Fruit fly (Drosophila melanogaster) whole organism, embryonic: ENCODE results near the gene CG7173.

Experiments used
- Aef1 ChIP-seq: fragments of 200-800 bp; sonication (Bioruptor generic); IDR thresholded peaks from 3 replicates; pipeline ENCODE4 v1.3.6; 2022; ENCODE audit warnings: missing biosample characterization, missing genetic modification characterization
- Atf3 ChIP-seq: fragments of 200-800 bp; sonication (Bioruptor generic); optimal IDR thresholded peaks from 3 replicates; lab custom pipeline; 2016; ENCODE audit warnings: missing biosample characterization, missing genetic modification characterization
- C15 ChIP-seq: fragments of 200-800 bp; sonication (Bioruptor generic); IDR thresholded peaks from 3 replicates; pipeline ENCODE4 v1.3.6; 2022; ENCODE audit warnings: missing biosample characterization, missing genetic modification characterization
- CG10979 ChIP-seq: fragments of 200-800 bp; sonication (Bioruptor generic); optimal IDR thresholded peaks from 2 replicates; lab custom pipeline; 2018; ENCODE audit warnings: missing biosample characterization, mild to moderate bottlenecking, missing genetic modification characterization, moderate library complexity
- CG11093 ChIP-seq: fragments of 200-800 bp; sonication (Bioruptor generic); IDR thresholded peaks from 3 replicates; pipeline ENCODE4 v1.3.6; 2022; ENCODE audit warnings: missing biosample characterization, missing genetic modification characterization
- CG12104 ChIP-seq: fragments of 200-800 bp; sonication (Bioruptor generic); optimal IDR thresholded peaks from 3 replicates; lab custom pipeline; 2016; ENCODE audit warnings: missing biosample characterization, missing genetic modification characterization
- CG12299 ChIP-seq: fragments of 200-800 bp; sonication (Bioruptor generic); optimal IDR thresholded peaks from 2 replicates; lab custom pipeline; 2018; ENCODE audit warnings: missing biosample characterization, mild to moderate bottlenecking, missing genetic modification characterization
- CG12659 ChIP-seq: fragments of 200-800 bp; sonication (Bioruptor generic); optimal IDR thresholded peaks from 3 replicates; lab custom pipeline; 2017; ENCODE audit warnings: mild to moderate bottlenecking, missing biosample characterization, missing genetic modification reagents, missing genetic modification characterization
- CG14860 ChIP-seq: fragments of 200-800 bp; sonication (Bioruptor generic); IDR thresholded peaks from 3 replicates; pipeline ENCODE4 v1.3.6; 2022; ENCODE audit warnings: missing biosample characterization, missing genetic modification characterization; ENCODE audit not compliant: partially characterized antibody
- CG1529 ChIP-seq: fragments of 200-800 bp; sonication (Bioruptor generic); optimal IDR thresholded peaks from 3 replicates; lab custom pipeline; 2018; ENCODE audit warnings: missing biosample characterization, missing genetic modification characterization
- CG16779 ChIP-seq: fragments of 200-800 bp; sonication (Bioruptor generic); IDR thresholded peaks from 2 replicates; pipeline ENCODE4 v1.3.6; 2022; ENCODE audit warnings: missing biosample characterization, missing genetic modification characterization
- CG16815 ChIP-seq: fragments of 200-800 bp; sonication (Bioruptor generic); optimal IDR thresholded peaks from 3 replicates; lab custom pipeline; 2017; ENCODE audit warnings: missing biosample characterization, mild to moderate bottlenecking, missing genetic modification characterization
- CG17359 ChIP-seq: fragments of 200-800 bp; sonication (Bioruptor generic); optimal IDR thresholded peaks from 3 replicates; lab custom pipeline; 2018; ENCODE audit warnings: missing biosample characterization, mild to moderate bottlenecking, missing genetic modification characterization, moderate library complexity
- CG17829 ChIP-seq: fragments of 200-800 bp; optimal IDR thresholded peaks from 2 replicates; lab custom pipeline; 2019; ENCODE audit warnings: missing biosample characterization, mild to moderate bottlenecking, missing genetic modification characterization, moderate library complexity
- CG17912 ChIP-seq: fragments of 200-800 bp; sonication (Bioruptor generic); optimal IDR thresholded peaks from 2 replicates; lab custom pipeline; 2018; ENCODE audit warnings: missing biosample characterization, mild to moderate bottlenecking, missing genetic modification characterization
- CG18011 ChIP-seq: fragments of 200-800 bp; sonication (Bioruptor generic); optimal IDR thresholded peaks from 2 replicates; lab custom pipeline; 2017; ENCODE audit warnings: missing biosample characterization, missing genetic modification characterization, mild to moderate bottlenecking, moderate library complexity, missing genotype
- CG18619 ChIP-seq: fragments of 200-800 bp; sonication (Bioruptor generic); optimal IDR thresholded peaks from 3 replicates; lab custom pipeline; 2017; ENCODE audit warnings: missing biosample characterization, mild to moderate bottlenecking, missing genetic modification characterization
- CG2875 ChIP-seq: fragments of 200-800 bp; sonication (Bioruptor generic); optimal IDR thresholded peaks from 2 replicates; lab custom pipeline; 2017; ENCODE audit warnings: missing biosample characterization, mild to moderate bottlenecking, missing genetic modification characterization, missing genetic modification reagents
- CG4282 ChIP-seq: fragments of 200-800 bp; sonication (Bioruptor generic); optimal IDR thresholded peaks from 2 replicates; lab custom pipeline; 2016; ENCODE audit warnings: missing biosample characterization, missing genetic modification characterization
- CG4360 ChIP-seq: fragments of 200-800 bp; sonication (Bioruptor generic); IDR thresholded peaks from 2 replicates; pipeline ENCODE4 v1.3.6; 2022; ENCODE audit warnings: missing biosample characterization, missing genetic modification characterization
- CG7928 ChIP-seq: fragments of 200-800 bp; sonication (Bioruptor generic); optimal IDR thresholded peaks from 2 replicates; lab custom pipeline; 2017; ENCODE audit warnings: missing biosample characterization, mild to moderate bottlenecking, missing genetic modification characterization
- D19A ChIP-seq: fragments of 200-800 bp; optimal IDR thresholded peaks from 3 replicates; lab custom pipeline; 2019; ENCODE audit warnings: missing biosample characterization, mild to moderate bottlenecking, missing genetic modification characterization, moderate library complexity
- Dip2 ChIP-seq: fragments of 200-800 bp; sonication (Bioruptor generic); IDR thresholded peaks from 2 replicates; pipeline ENCODE4 v1.3.6; 2022; ENCODE audit warnings: missing biosample characterization, missing genetic modification characterization
- Doc3 ChIP-seq: fragments of 200-800 bp; sonication (Bioruptor generic); IDR thresholded peaks from 3 replicates; pipeline ENCODE4 v1.3.6; 2022; ENCODE audit warnings: missing biosample characterization, missing genetic modification characterization; ENCODE audit not compliant: partially characterized antibody
- ERR ChIP-seq: fragments of 200-800 bp; sonication (Bioruptor generic); optimal IDR thresholded peaks from 2 replicates; lab custom pipeline; 2016; ENCODE audit warnings: missing biosample characterization, missing genetic modification characterization
- Eip74EF ChIP-seq, 2 experiments: fragments of 200-800 bp in 1 of 2; fragments of >200 bp in 1 of 2; sonication (Bioruptor generic) in 1 of 2; optimal IDR thresholded peaks; 2 replicates each; lab custom pipeline; 2017 to 2019; ENCODE audit warnings: missing biosample characterization in 2 of 2, missing genetic modification characterization in 2 of 2, mild to moderate bottlenecking in 1 of 2, moderate library complexity in 1 of 2
- Elba2 ChIP-seq: fragments of 200-800 bp; sonication (Bioruptor generic); optimal IDR thresholded peaks from 3 replicates; lab custom pipeline; 2016; ENCODE audit warnings: missing biosample characterization, missing genetic modification characterization
- Mes4 ChIP-seq: fragments of 200-800 bp; sonication (Bioruptor generic); optimal IDR thresholded peaks from 2 replicates; lab custom pipeline; 2016; ENCODE audit warnings: missing biosample characterization, missing genetic modification characterization
- NfI ChIP-seq: fragments of 200-800 bp; sonication (Bioruptor generic); optimal IDR thresholded peaks from 3 replicates; lab custom pipeline; 2018; ENCODE audit warnings: missing biosample characterization, mild to moderate bottlenecking, missing genetic modification characterization, moderate library complexity
- Poxn ChIP-seq: fragments of 200-800 bp; sonication (Bioruptor generic); IDR thresholded peaks from 2 replicates; pipeline ENCODE4 v1.3.6; 2022; ENCODE audit warnings: missing biosample characterization, missing genetic modification characterization
- Rfx ChIP-seq: fragments of 200-800 bp; sonication (Bioruptor generic); IDR thresholded peaks from 2 replicates; pipeline ENCODE4 v1.3.6; 2022; ENCODE audit warnings: missing biosample characterization, missing genetic modification characterization
- Sin3A ChIP-seq: fragments of >200 bp; optimal IDR thresholded peaks from 2 replicates; lab custom pipeline; 2018
- Sox102F ChIP-seq: fragments of 200-800 bp; sonication (Bioruptor generic); optimal IDR thresholded peaks from 2 replicates; lab custom pipeline; 2018; ENCODE audit warnings: missing biosample characterization, mild to moderate bottlenecking, missing genetic modification characterization, moderate library complexity
- Spps ChIP-seq: fragments of 200-800 bp; sonication (Bioruptor generic); optimal IDR thresholded peaks from 2 replicates; lab custom pipeline; 2018; ENCODE audit warnings: missing biosample characterization, mild to moderate bottlenecking, missing genetic modification characterization
- ab ChIP-seq: fragments of 200-800 bp; sonication (Bioruptor generic); optimal IDR thresholded peaks from 2 replicates; lab custom pipeline; 2016; ENCODE audit warnings: missing biosample characterization, missing genetic modification characterization
- al ChIP-seq: fragments of 200-800 bp; sonication (Bioruptor generic); IDR thresholded peaks from 2 replicates; pipeline ENCODE4 v1.3.6; 2022; ENCODE audit warnings: missing biosample characterization, missing genetic modification characterization
- ato ChIP-seq: fragments of 200-800 bp; sonication (Bioruptor generic); IDR thresholded peaks from 2 replicates; pipeline ENCODE4 v1.3.6; 2022; ENCODE audit warnings: missing biosample characterization, missing genetic modification characterization; ENCODE audit not compliant: partially characterized antibody
- crol ChIP-seq: fragments of 200-800 bp; sonication (Bioruptor generic); IDR thresholded peaks from 2 replicates; pipeline ENCODE4 v1.3.6; 2022; ENCODE audit warnings: missing biosample characterization, missing genetic modification characterization
- fru ChIP-seq: fragments of >200 bp; optimal IDR thresholded peaks from 2 replicates; lab custom pipeline; 2017
- ftz-f1 ChIP-seq: fragments of 200-800 bp; sonication (Bioruptor generic); optimal IDR thresholded peaks from 2 replicates; lab custom pipeline; 2016; ENCODE audit warnings: missing biosample characterization, missing genetic modification characterization
- hth ChIP-seq: fragments of >200 bp; optimal IDR thresholded peaks from 2 replicates; lab custom pipeline; 2017; ENCODE audit warnings: inconsistent platforms
- kay ChIP-seq: fragments of 200-800 bp; sonication (Bioruptor generic); optimal IDR thresholded peaks from 2 replicates; lab custom pipeline; 2016; ENCODE audit warnings: missing biosample characterization, missing genetic modification characterization
- onecut ChIP-seq: fragments of 200-800 bp; sonication (Bioruptor generic); IDR thresholded peaks from 2 replicates; pipeline ENCODE4 v1.3.6; 2022; ENCODE audit warnings: missing biosample characterization, missing genetic modification characterization
- prd ChIP-seq, 3 experiments: fragments of >200 bp in 2 of 3; fragments of 200-800 bp in 1 of 3; sonication (Bioruptor generic) in 1 of 3; optimal IDR thresholded peaks in 2 of 3; IDR thresholded peaks in 1 of 3; 2 replicates in 2 of 3; 3 replicates in 1 of 3; pipeline versions ENCODE4 v1.3.6 to Lab custom; 2017 to 2022; ENCODE audit warnings: missing biosample characterization in 1 of 3, missing genetic modification characterization in 1 of 3
- pum ChIP-seq: fragments of 200-800 bp; sonication (Bioruptor generic); optimal IDR thresholded peaks from 2 replicates; lab custom pipeline; 2016; ENCODE audit warnings: missing biosample characterization, missing genetic modification characterization
- slp2 ChIP-seq: fragments of 200-800 bp; sonication (Bioruptor generic); optimal IDR thresholded peaks from 2 replicates; lab custom pipeline; 2016; ENCODE audit warnings: missing biosample characterization, missing genetic modification characterization
- ttk ChIP-seq: fragments of 200-800 bp; sonication (Bioruptor generic); IDR thresholded peaks from 2 replicates; pipeline ENCODE4 v2.1.2; 2022; ENCODE audit warnings: missing biosample characterization, missing genetic modification characterization
- tup ChIP-seq: fragments of 200-800 bp; sonication (Bioruptor generic); optimal IDR thresholded peaks from 2 replicates; lab custom pipeline; 2016; ENCODE audit warnings: missing biosample characterization, mild to moderate bottlenecking, missing genetic modification characterization, moderate library complexity
- tx ChIP-seq: fragments of 200-800 bp; sonication (Bioruptor generic); optimal IDR thresholded peaks from 2 replicates; lab custom pipeline; 2016; ENCODE audit warnings: missing biosample characterization, missing genetic modification characterization
- zen2 ChIP-seq: fragments of 200-800 bp; sonication (Bioruptor generic); IDR thresholded peaks from 3 replicates; pipeline ENCODE4 v1.3.6; 2022; ENCODE audit warnings: missing biosample characterization, missing genetic modification characterization; ENCODE audit not compliant: partially characterized antibody

The CG7173 gene

DNA sequence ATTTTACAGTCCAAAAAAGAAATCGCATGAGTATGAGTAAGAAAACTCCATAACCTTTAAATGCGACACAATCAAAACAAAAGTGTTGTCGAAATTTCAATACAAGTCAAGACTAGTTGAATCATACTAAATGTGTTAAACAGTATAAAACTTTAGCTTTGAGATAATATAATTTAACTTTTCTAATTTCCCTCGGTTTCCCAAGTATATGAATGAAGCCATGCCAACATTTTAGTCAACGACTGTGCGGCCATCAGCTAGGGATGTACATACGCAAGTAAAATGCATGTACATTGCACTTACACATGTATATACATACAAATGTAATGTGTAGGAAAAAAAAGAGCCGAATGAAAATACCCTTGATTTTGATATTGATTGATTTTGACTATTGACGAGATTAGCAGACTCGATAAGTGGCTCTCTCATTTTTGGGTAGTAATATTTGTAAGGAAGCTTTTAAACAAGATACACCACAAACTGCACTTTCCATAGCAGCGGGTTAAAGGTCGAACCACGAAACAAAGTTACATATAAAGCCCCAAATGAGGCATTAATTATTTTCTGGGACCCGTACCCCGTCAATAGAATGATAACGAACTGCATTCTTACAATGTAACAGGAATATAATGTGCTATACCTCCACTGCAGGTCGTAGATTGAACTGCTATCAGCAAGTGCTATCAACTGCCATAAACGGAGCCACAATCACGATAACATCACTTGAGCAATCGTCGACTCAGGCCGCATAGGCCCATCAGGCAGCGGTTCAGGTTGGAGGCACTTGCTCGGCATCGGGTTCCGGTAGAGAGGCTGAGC, 33.7 kb downstream of the CG7173 start (continued):
- TF ChIP-seq CG14860 (no peak), onecut (GFP tag; lab: Robert Waterston, UW) (no peak), CG4282 (no peak), ttk (no peak), tx (no peak), Aef1 (no peak), zen2 (no peak), CG2875 (GFP tag; lab: Kevin White, UChicago) (peak; percentile 26), pum (GFP tag; lab: Kevin White, UChicago) (no peak), ato (GFP tag; lab: Robert Waterston, UW) (no peak), Sox102F (no peak), fru (lab: Kevin White, UChicago) (no peak), Eip74EF (GFP tag; optimal IDR thresholded peaks at IDR 0.05; lab: Kevin White, UChicago) (no peak), ftz-f1 (GFP tag; lab: Kevin White, UChicago) (no peak), CG7928 (GFP tag; lab: Kevin White, UChicago) (no peak), ab (no peak), CG17829 (peak; percentile 20), Sin3A (lab: Kevin White, UChicago) (no peak), CG12299 (tag; lab: Kevin White, UChicago) (no peak), Elba2 (GFP tag; lab: Kevin White, UChicago) (no peak), CG17359 (tag; lab: Kevin White, UChicago) (peak; percentile 9), tup (GFP tag; lab: Kevin White, UChicago) (no peak), CG4360 (no peak), CG11093 (GFP tag; lab: Robert Waterston, UW) (no peak), Rfx (GFP tag; lab: Robert Waterston, UW) (no peak), NfI (GFP tag; lab: Kevin White, UChicago) (no peak), al (GFP tag; lab: Robert Waterston, UW) (no peak), Atf3 (GFP tag; lab: Kevin White, UChicago) (no peak), ERR (no peak), C15 (GFP tag; lab: Robert Waterston, UW) (no peak), CG12104 (GFP tag; lab: Kevin White, UChicago) (no peak), Doc3 (GFP tag; lab: Robert Waterston, UW) (no peak), CG18619 (GFP tag; lab: Kevin White, UChicago) (no peak), CG10979 (tag; lab: Kevin White, UChicago) (peak; percentile 33), crol (GFP tag; lab: Robert Waterston, UW) (no peak), CG18011 (no peak), CG16815 (GFP tag; lab: Kevin White, UChicago) (no peak), slp2 (GFP tag; lab: Kevin White, UChicago) (no peak), Mes4 (no peak), D19A (tag; lab: Kevin White, UChicago) (peak; percentile 76), Poxn (no peak), CG16779 (no peak), Spps (tag; lab: Kevin White, UChicago) (no peak), Dip2 (GFP tag; lab: Robert Waterston, UW) (no peak), CG1529 (GFP tag; lab: Kevin White, UChicago) (peak; percentile 17), hth (lab: Kevin White, UChicago) (no peak), CG12659 (GFP tag; lab: Kevin White, UChicago) (no peak), kay (GFP tag; lab: Kevin White, UChicago) (no peak), CG17912 (no peak), prd (optimal IDR thresholded peaks at IDR 0.05; lab: Kevin White, UChicago) (no peak), prd (GFP tag; IDR thresholded peaks at IDR 0.05; lab: Robert Waterston, UW) (no peak)
